Fruit fly (Drosophila melanogaster) whole organism, prepupa: ENCODE measurements around the gene Rbf2.

ENCODE experiments used
- Blimp-1 ChIP-seq: fragments of 200-800 bp; sonication (Bioruptor generic); optimal IDR thresholded peaks from 3 replicates; lab custom pipeline; 2017; ENCODE audit warnings: missing biosample characterization, missing genetic modification characterization, mild to moderate bottlenecking, moderate library complexity, missing genetic modification reagents
- CG10669 ChIP-seq: fragments of 200-800 bp; sonication (Bioruptor generic); optimal IDR thresholded peaks from 3 replicates; lab custom pipeline; 2018; ENCODE audit warnings: missing biosample characterization, mild to moderate bottlenecking, missing genetic modification characterization, moderate library complexity
- CG11294 ChIP-seq: fragments of 200-800 bp; sonication (Bioruptor generic); IDR thresholded peaks from 2 replicates; pipeline ENCODE4 v1.3.6; 2022; ENCODE audit warnings: missing biosample characterization, missing genetic modification characterization
- CG11762 ChIP-seq: fragments of 200-800 bp; sonication (Bioruptor generic); optimal IDR thresholded peaks from 3 replicates; lab custom pipeline; 2016; ENCODE audit warnings: missing biosample characterization, missing genetic modification characterization; ENCODE audit not compliant: insufficient read depth
- CG11902 ChIP-seq: fragments of 200-800 bp; sonication (Bioruptor generic); optimal IDR thresholded peaks from 3 replicates; lab custom pipeline; 2016; ENCODE audit warnings: missing biosample characterization, missing genetic modification characterization
- CG15336 ChIP-seq: fragments of 200-800 bp; sonication (Bioruptor generic); IDR thresholded peaks from 2 replicates; pipeline ENCODE4 v1.3.6; 2022; ENCODE audit warnings: missing biosample characterization, missing genetic modification characterization
- CG1621 ChIP-seq: fragments of 200-800 bp; sonication (Bioruptor generic); optimal IDR thresholded peaks from 3 replicates; lab custom pipeline; 2018; ENCODE audit warnings: missing biosample characterization, mild to moderate bottlenecking, missing genetic modification characterization
- CG16779 ChIP-seq: fragments of 200-800 bp; sonication (Bioruptor generic); optimal IDR thresholded peaks from 3 replicates; lab custom pipeline; 2017; ENCODE audit warnings: missing biosample characterization, mild to moderate bottlenecking, missing genetic modification characterization
- CG3032 ChIP-seq: fragments of 200-800 bp; optimal IDR thresholded peaks from 2 replicates; lab custom pipeline; 2019; ENCODE audit warnings: missing biosample characterization, mild to moderate bottlenecking, missing genetic modification characterization, moderate library complexity
- CG31627 ChIP-seq: fragments of 200-800 bp; sonication (Bioruptor generic); optimal IDR thresholded peaks from 3 replicates; lab custom pipeline; 2016; ENCODE audit warnings: missing biosample characterization, missing genetic modification characterization
- CG34406 ChIP-seq: fragments of 200-800 bp; sonication (Bioruptor generic); optimal IDR thresholded peaks from 3 replicates; lab custom pipeline; 2016; ENCODE audit warnings: missing biosample characterization, missing genetic modification characterization
- CG3919 ChIP-seq: fragments of 200-800 bp; sonication (Bioruptor generic); optimal IDR thresholded peaks from 3 replicates; lab custom pipeline; 2016; ENCODE audit warnings: missing biosample characterization, missing genetic modification characterization
- CG4318 ChIP-seq: fragments of 200-800 bp; sonication (Bioruptor generic); optimal IDR thresholded peaks from 3 replicates; lab custom pipeline; 2017; ENCODE audit warnings: missing biosample characterization, mild to moderate bottlenecking, missing genetic modification characterization
- CG6163 ChIP-seq: fragments of 200-800 bp; sonication (Bioruptor generic); IDR thresholded peaks from 3 replicates; pipeline ENCODE4 v1.3.6; 2022; ENCODE audit warnings: missing biosample characterization, missing genetic modification characterization
- CG6808 ChIP-seq: fragments of 200-800 bp; sonication (Bioruptor generic); optimal IDR thresholded peaks from 3 replicates; lab custom pipeline; 2017; ENCODE audit warnings: missing biosample characterization, missing genetic modification characterization, mild to moderate bottlenecking, moderate library complexity, missing genetic modification reagents
- CG6854 ChIP-seq: fragments of 200-800 bp; sonication (Bioruptor generic); optimal IDR thresholded peaks from 2 replicates; lab custom pipeline; 2017; ENCODE audit warnings: missing biosample characterization, mild to moderate bottlenecking, missing genetic modification characterization
- CG7368 ChIP-seq: fragments of 200-800 bp; sonication (Bioruptor generic); optimal IDR thresholded peaks from 3 replicates; lab custom pipeline; 2016; ENCODE audit warnings: missing biosample characterization, missing genetic modification characterization
- CG8119 ChIP-seq: fragments of 200-800 bp; sonication (Bioruptor generic); IDR thresholded peaks from 3 replicates; pipeline ENCODE4 v1.3.6; 2022; ENCODE audit warnings: missing biosample characterization, missing genetic modification characterization
- CG8632 ChIP-seq: fragments of 200-800 bp; sonication (Bioruptor generic); optimal IDR thresholded peaks from 3 replicates; lab custom pipeline; 2016; ENCODE audit warnings: missing biosample characterization, missing genetic modification characterization
- CG9139 ChIP-seq: fragments of 200-800 bp; sonication (Bioruptor generic); optimal IDR thresholded peaks from 3 replicates; lab custom pipeline; 2017; ENCODE audit warnings: missing biosample characterization, mild to moderate bottlenecking, missing genetic modification characterization
- Eip75B ChIP-seq: fragments of 200-800 bp; sonication (Bioruptor generic); optimal IDR thresholded peaks from 3 replicates; lab custom pipeline; 2016; ENCODE audit warnings: missing biosample characterization, missing genetic modification characterization
- Eip78C ChIP-seq: fragments of 200-800 bp; sonication (Bioruptor generic); peaks from one replicate; lab custom pipeline; 2016; ENCODE audit warnings: missing biosample characterization, missing genetic modification characterization
- Eip93F ChIP-seq: fragments of 200-800 bp; sonication (Bioruptor generic); optimal IDR thresholded peaks from 2 replicates; lab custom pipeline; 2016; ENCODE audit warnings: missing biosample characterization, mild to moderate bottlenecking, missing genetic modification characterization
- Gug ChIP-seq: fragments of 200-800 bp; sonication (Bioruptor generic); IDR thresholded peaks from 2 replicates; pipeline ENCODE4 v1.3.6; 2022; ENCODE audit warnings: missing biosample characterization, missing genetic modification characterization
- Hr38 ChIP-seq: sonication (Bioruptor generic); optimal IDR thresholded peaks from 2 replicates; lab custom pipeline; 2016; ENCODE audit warnings: missing biosample characterization, missing genetic modification characterization
- Hr39 ChIP-seq: fragments of 200-800 bp; sonication (Bioruptor generic); optimal IDR thresholded peaks from 2 replicates; lab custom pipeline; 2016; ENCODE audit warnings: missing biosample characterization, missing genetic modification characterization
- Hr4 ChIP-seq: fragments of 200-800 bp; sonication (Bioruptor generic); optimal IDR thresholded peaks from 3 replicates; lab custom pipeline; 2016; ENCODE audit warnings: missing biosample characterization, missing genetic modification characterization
- Met ChIP-seq: fragments of 200-800 bp; sonication (Bioruptor generic); optimal IDR thresholded peaks from 3 replicates; lab custom pipeline; 2016; ENCODE audit warnings: missing biosample characterization, missing genetic modification characterization
- OdsH ChIP-seq: fragments of 200-800 bp; sonication (Bioruptor generic); optimal IDR thresholded peaks from 3 replicates; lab custom pipeline; 2016; ENCODE audit warnings: missing biosample characterization, missing genetic modification characterization
- Smox ChIP-seq: fragments of 200-800 bp; sonication (Bioruptor generic); optimal IDR thresholded peaks from 3 replicates; lab custom pipeline; 2016; ENCODE audit warnings: missing biosample characterization, missing genetic modification characterization
- Sox102F ChIP-seq: fragments of 200-800 bp; sonication (Bioruptor generic); optimal IDR thresholded peaks from 2 replicates; lab custom pipeline; 2016; ENCODE audit warnings: missing biosample characterization, mild to moderate bottlenecking, missing genetic modification characterization
- Sox14 ChIP-seq: fragments of 200-800 bp; sonication (Bioruptor generic); optimal IDR thresholded peaks from 3 replicates; lab custom pipeline; 2016; ENCODE audit warnings: missing biosample characterization, missing genetic modification characterization
- achi ChIP-seq: fragments of 200-800 bp; sonication (Bioruptor generic); optimal IDR thresholded peaks from 3 replicates; lab custom pipeline; 2016; ENCODE audit warnings: missing biosample characterization, missing genetic modification characterization
- acj6 ChIP-seq: fragments of 200-800 bp; sonication (Bioruptor generic); optimal IDR thresholded peaks from 3 replicates; lab custom pipeline; 2016; ENCODE audit warnings: missing biosample characterization, missing genetic modification characterization
- cyc ChIP-seq: fragments of 200-800 bp; sonication (Bioruptor generic); optimal IDR thresholded peaks from 3 replicates; lab custom pipeline; 2016; ENCODE audit warnings: missing biosample characterization, missing genetic modification characterization
- dsx ChIP-seq: fragments of 200-800 bp; optimal IDR thresholded peaks from 3 replicates; lab custom pipeline; 2019; ENCODE audit warnings: missing biosample characterization, mild to moderate bottlenecking, missing genetic modification characterization, moderate library complexity; ENCODE audit not compliant: poor library complexity, severe bottlenecking
- eg ChIP-seq: fragments of 200-800 bp; sonication (Bioruptor generic); IDR thresholded peaks from 3 replicates; pipeline ENCODE4 v1.3.6; 2022; ENCODE audit warnings: missing biosample characterization, missing genetic modification characterization
- esn ChIP-seq: fragments of 200-800 bp; sonication (Bioruptor generic); optimal IDR thresholded peaks from 2 replicates; lab custom pipeline; 2016; ENCODE audit warnings: missing biosample characterization, mild to moderate bottlenecking, missing genetic modification characterization, moderate library complexity
- fd59A ChIP-seq: fragments of 200-800 bp; sonication (Bioruptor generic); optimal IDR thresholded peaks from 2 replicates; lab custom pipeline; 2017; ENCODE audit warnings: missing biosample characterization, mild to moderate bottlenecking, missing genetic modification characterization, missing genetic modification reagents
- fkh ChIP-seq: fragments of 200-800 bp; sonication (Bioruptor generic); optimal IDR thresholded peaks from 3 replicates; lab custom pipeline; 2017; ENCODE audit warnings: missing biosample characterization, mild to moderate bottlenecking, missing genetic modification characterization, moderate library complexity
- lz ChIP-seq: fragments of 200-800 bp; sonication (Bioruptor generic); optimal IDR thresholded peaks from 3 replicates; lab custom pipeline; 2016; ENCODE audit warnings: missing biosample characterization, missing genetic modification characterization
- net ChIP-seq: fragments of 200-800 bp; sonication (Bioruptor generic); optimal IDR thresholded peaks from 3 replicates; lab custom pipeline; 2016; ENCODE audit warnings: missing biosample characterization, missing genetic modification characterization
- pdm3 ChIP-seq: fragments of 200-800 bp; sonication (Bioruptor generic); optimal IDR thresholded peaks from 3 replicates; lab custom pipeline; 2016; ENCODE audit warnings: missing biosample characterization, missing genetic modification characterization
- spab ChIP-seq: fragments of 200-800 bp; sonication (Bioruptor generic); optimal IDR thresholded peaks from 2 replicates; lab custom pipeline; 2017; ENCODE audit warnings: missing biosample characterization, mild to moderate bottlenecking, missing genetic modification characterization, missing genetic modification reagents
- ss ChIP-seq, 2 experiments: fragments of 200-800 bp; sonication (Bioruptor generic); optimal IDR thresholded peaks; 2 replicates in 1 of 2; 3 replicates in 1 of 2; lab custom pipeline; 2017 to 2018; ENCODE audit warnings: mild to moderate bottlenecking in 2 of 2, missing biosample characterization in 2 of 2, missing genetic modification characterization in 2 of 2, moderate library complexity in 1 of 2
- svp ChIP-seq: fragments of 200-800 bp; sonication (Bioruptor generic); peaks from one replicate; lab custom pipeline; 2016; ENCODE audit warnings: missing biosample characterization, missing genetic modification characterization
- vri ChIP-seq: fragments of 200-800 bp; sonication (Bioruptor generic); optimal IDR thresholded peaks from 3 replicates; lab custom pipeline; 2016; ENCODE audit warnings: missing biosample characterization, mild to moderate bottlenecking, missing genetic modification characterization

The Rbf2 gene

dm6 chr3R:15972979-15973486 lies 7.8 kb downstream of the Rbf2 start, which contains the start of gene Hel89B (continued):
- TF ChIP-seq esn (GFP tag; lab: Kevin White, UChicago) = no peak
- TF ChIP-seq vri (GFP tag; lab: Kevin White, UChicago) = no peak
- TF ChIP-seq CG31627 (GFP tag; lab: Kevin White, UChicago) = peak; percentile 70
- TF ChIP-seq CG1621 (tag; lab: Kevin White, UChicago) = peak; percentile 38
- TF ChIP-seq CG6854 (GFP tag; lab: Kevin White, UChicago) = peak; percentile 50
- TF ChIP-seq pdm3 (GFP tag; lab: Kevin White, UChicago) = peak; percentile 66
- no peak for TF ChIP-seq dsx (GFP tag; lab: Kevin White, UChicago)
- TF ChIP-seq lz (GFP tag; lab: Kevin White, UChicago) = peak; percentile 53
- no peak for TF ChIP-seq Hr38 (GFP tag; lab: Kevin White, UChicago)
- peak; percentile 80 for TF ChIP-seq Eip78C (GFP tag; lab: Kevin White, UChicago)
- TF ChIP-seq Eip75B (GFP tag; lab: Kevin White, UChicago) = peak; percentile 1
- no peak for TF ChIP-seq CG4318 (GFP tag; lab: Kevin White, UChicago)
- peak; percentile 72 for TF ChIP-seq Hr4 (GFP tag; lab: Kevin White, UChicago)
- TF ChIP-seq CG15336 (GFP tag; lab: Robert Waterston, UW) = no peak
- no peak for TF ChIP-seq CG6163
- peak; percentile 35 for TF ChIP-seq acj6 (GFP tag; lab: Kevin White, UChicago)
- no peak for TF ChIP-seq eg (GFP tag; lab: Robert Waterston, UW)
- TF ChIP-seq CG8119 = no peak
- TF ChIP-seq svp (GFP tag; lab: Kevin White, UChicago) = peak; percentile 62
- TF ChIP-seq cyc (GFP tag; lab: Kevin White, UChicago) = peak; percentile 61
- TF ChIP-seq Sox102F = no peak
- no peak for TF ChIP-seq Gug
- TF ChIP-seq CG11902 (GFP tag; lab: Kevin White, UChicago) = peak; percentile 50
- TF ChIP-seq Eip93F (GFP tag; lab: Kevin White, UChicago) = no peak
- TF ChIP-seq CG10669 = no peak
- TF ChIP-seq CG7368 (GFP tag; lab: Kevin White, UChicago) = no peak
- peak; percentile 63 for TF ChIP-seq Hr39 (GFP tag; lab: Kevin White, UChicago)
- TF ChIP-seq net (GFP tag; lab: Kevin White, UChicago) = peak; percentile 34
- TF ChIP-seq CG6808 = no peak
- TF ChIP-seq CG8632 = no peak
- peak; percentile 47 for TF ChIP-seq OdsH (GFP tag; lab: Kevin White, UChicago)
- peak; percentile 71 for TF ChIP-seq CG3032 (tag; lab: Kevin White, UChicago)
- TF ChIP-seq achi (GFP tag; lab: Kevin White, UChicago) = peak; percentile 63
- no peak for TF ChIP-seq CG11294 (GFP tag; lab: Robert Waterston, UW)
- TF ChIP-seq CG11762 (GFP tag; lab: Kevin White, UChicago) = no peak
- no peak for TF ChIP-seq spab (GFP tag; lab: Kevin White, UChicago)

- TF ChIP-seq Smox = no peak
- TF ChIP-seq Eip75B (GFP tag; lab: Kevin White, UChicago) = peak; percentile 25
- TF ChIP-seq ss (GFP tag; optimal IDR thresholded peaks at IDR 0.05; lab: Kevin White, UChicago) = peak in 1 of 2 experiments; percentile 28
- TF ChIP-seq CG9139 (GFP tag; lab: Kevin White, UChicago) = peak; percentile 42
- TF ChIP-seq Blimp-1 (GFP tag; lab: Kevin White, UChicago) = peak; percentile 32
- TF ChIP-seq CG16779 (tag; lab: Kevin White, UChicago) = no peak
- peak; percentile 24 for TF ChIP-seq Eip78C (GFP tag; lab: Kevin White, UChicago)
- peak; percentile 72 for TF ChIP-seq fkh
- no peak for TF ChIP-seq fd59A (GFP tag; lab: Kevin White, UChicago)
- TF ChIP-seq Met (GFP tag; lab: Kevin White, UChicago) = peak; percentile 16
- TF ChIP-seq CG1621 (tag; lab: Kevin White, UChicago) = peak; percentile 6
- no peak for TF ChIP-seq CG8632
- no peak for TF ChIP-seq CG34406 (GFP tag; lab: Kevin White, UChicago)
- peak; percentile 3 for TF ChIP-seq CG3919 (GFP tag; lab: Kevin White, UChicago)
- TF ChIP-seq svp (GFP tag; lab: Kevin White, UChicago) = peak; percentile 84
- TF ChIP-seq dsx (GFP tag; lab: Kevin White, UChicago) = peak; percentile 75
- no peak for TF ChIP-seq pdm3 (GFP tag; lab: Kevin White, UChicago)
- TF ChIP-seq Sox14 (GFP tag; lab: Kevin White, UChicago) = peak; percentile 38
These were observed 8.3 kb downstream of the Rbf2 start for dm6 chr3R:15973488-15973975.
